Worm (Caenorhabditis elegans) whole organism, L4 larva: ENCODE results near the gene rif-1.1.

Experiments used
- F26F4.8 ChIP-seq: fragments of 200-800 bp; sonication (Bioruptor generic); conservative IDR thresholded peaks from 2 replicates; pipeline ENCODE4 v1.3.6; 2022; ENCODE audit warnings: missing genetic modification characterization, missing compliant biosample characterization
- F44E2.7 ChIP-seq: fragments of 200-800 bp; sonication (Bioruptor generic); IDR thresholded peaks from 2 replicates; pipeline ENCODE4 v2.1.2; 2022; ENCODE audit warnings: missing genetic modification characterization, missing compliant biosample characterization
- F49E8.2 ChIP-seq: sonication (generic microtip); optimal IDR thresholded peaks from 2 replicates; lab custom pipeline; 2016; ENCODE audit warnings: missing compliant biosample characterization, mild to moderate bottlenecking, missing genetic modification characterization, borderline replicate concordance
- T20F7.1 ChIP-seq: fragments of 200-800 bp; sonication (Bioruptor generic); optimal IDR thresholded peaks from 2 replicates; lab custom pipeline; 2018; ENCODE audit warnings: mild to moderate bottlenecking, missing genetic modification characterization, missing compliant biosample characterization
- T26A8.4 ChIP-seq: fragments of 200-800 bp; sonication (Bioruptor generic); IDR thresholded peaks from 2 replicates; pipeline ENCODE4 v1.3.6; 2022; ENCODE audit warnings: missing genetic modification characterization, missing compliant biosample characterization
- Y105C5A.15 ChIP-seq: fragments of 200-800 bp; sonication (Bioruptor generic); IDR thresholded peaks from 2 replicates; pipeline ENCODE4 v1.3.6; 2022; ENCODE audit warnings: missing genetic modification characterization, missing compliant biosample characterization
- Y48G9A.11 ChIP-seq: fragments of 200-800 bp; sonication (Bioruptor generic); IDR thresholded peaks from 2 replicates; pipeline ENCODE4 v1.3.6; 2022; ENCODE audit warnings: missing genetic modification reagents, missing genetic modification characterization, missing compliant biosample characterization
- Y5F2A.4 ChIP-seq: fragments of 200-800 bp; sonication (Bioruptor generic); optimal IDR thresholded peaks from 2 replicates; lab custom pipeline; 2018; ENCODE audit warnings: mild to moderate bottlenecking, missing genetic modification characterization, missing compliant biosample characterization
- ZK337.2 ChIP-seq: fragments of 200-800 bp; sonication (Bioruptor generic); IDR thresholded peaks from 2 replicates; pipeline ENCODE4 v1.3.6; 2022; ENCODE audit warnings: missing genetic modification reagents, missing genetic modification characterization, missing compliant biosample characterization
- aha-1 ChIP-seq: fragments of 150-350 bp; peaks from one replicate; lab custom pipeline; 2014; ENCODE audit warnings: missing biosample characterization, missing genetic modification characterization
- attf-4 ChIP-seq: sonication (generic microtip); optimal IDR thresholded peaks from 3 replicates; lab custom pipeline; 2017; ENCODE audit warnings: missing biosample characterization, missing genetic modification characterization
- ceh-28 ChIP-seq: fragments of 150-350 bp; optimal IDR thresholded peaks from 2 replicates; lab custom pipeline; 2014; ENCODE audit warnings: missing biosample characterization, missing genetic modification reagents, missing genetic modification characterization
- ceh-62 ChIP-seq: sonication (generic microtip); optimal IDR thresholded peaks from 2 replicates; lab custom pipeline; 2017; ENCODE audit warnings: missing biosample characterization, missing genetic modification characterization
- ces-1 ChIP-seq: fragments of 150-350 bp; sonication (generic microtip); optimal IDR thresholded peaks from 4 replicates; lab custom pipeline; 2014; ENCODE audit warnings: missing biosample characterization, missing genetic modification reagents, missing genetic modification characterization
- cey-2 ChIP-seq: sonication (generic microtip); optimal IDR thresholded peaks from 3 replicates; lab custom pipeline; 2017; ENCODE audit warnings: missing genetic modification characterization, mild to moderate bottlenecking, missing compliant biosample characterization, antibody characterized with exemption, borderline replicate concordance; ENCODE audit not compliant: insufficient read depth
- ctbp-1 ChIP-seq: fragments of 200-800 bp; sonication (Bioruptor generic); IDR thresholded peaks from 2 replicates; pipeline ENCODE4 v1.3.6; 2022; ENCODE audit warnings: missing genetic modification reagents, missing genetic modification characterization, missing compliant biosample characterization
- daf-16 ChIP-seq, 3 experiments: sonication (generic microtip); optimal IDR thresholded peaks; 2 replicates each; lab custom pipeline; 2016 to 2017; ENCODE audit warnings: missing genetic modification characterization in 3 of 3, missing genetic modification reagents in 3 of 3, mild to moderate bottlenecking in 2 of 3, missing compliant biosample characterization in 2 of 3, missing biosample characterization in 1 of 3, moderate library complexity in 1 of 3
- dmd-6 ChIP-seq: fragments of 200-800 bp; sonication (Bioruptor generic); IDR thresholded peaks from 2 replicates; pipeline ENCODE4 v1.3.6; 2022; ENCODE audit warnings: missing genetic modification reagents, missing genetic modification characterization, missing compliant biosample characterization
- dve-1 ChIP-seq: sonication (generic microtip); optimal IDR thresholded peaks from 2 replicates; lab custom pipeline; 2017; ENCODE audit warnings: antibody characterized with exemption, mild to moderate bottlenecking, missing genetic modification characterization, missing compliant biosample characterization; ENCODE audit not compliant: insufficient read depth
- egl-43 ChIP-seq: fragments of 200-800 bp; sonication (Bioruptor generic); IDR thresholded peaks from 2 replicates; pipeline ENCODE4 v1.3.6; 2022; ENCODE audit warnings: missing genetic modification reagents, missing genetic modification characterization, missing compliant biosample characterization
- hlh-30 ChIP-seq: sonication (generic microtip); optimal IDR thresholded peaks from 2 replicates; lab custom pipeline; 2017; ENCODE audit warnings: antibody characterized with exemption, mild to moderate bottlenecking, missing genetic modification characterization, missing compliant biosample characterization; ENCODE audit not compliant: insufficient read depth
- hmg-1.1 ChIP-seq: fragments of 200-800 bp; sonication (Bioruptor generic); IDR thresholded peaks from 2 replicates; pipeline ENCODE4 v1.3.6; 2022; ENCODE audit warnings: missing genetic modification reagents, missing genetic modification characterization, missing compliant biosample characterization
- jun-1 ChIP-seq: fragments of 150-350 bp; optimal IDR thresholded peaks from 2 replicates; lab custom pipeline; 2014; ENCODE audit warnings: missing biosample characterization, missing genetic modification reagents, missing genetic modification characterization
- lin-1 ChIP-seq: fragments of 200-800 bp; sonication (Bioruptor generic); IDR thresholded peaks from 2 replicates; pipeline ENCODE4 v1.3.6; 2022; ENCODE audit warnings: missing genetic modification reagents, missing genetic modification characterization, missing compliant biosample characterization
- lin-29 ChIP-seq: fragments of 200-800 bp; sonication (Bioruptor generic); IDR thresholded peaks from 2 replicates; pipeline ENCODE4 v1.3.6; 2022; ENCODE audit warnings: missing genetic modification reagents, missing genetic modification characterization, missing compliant biosample characterization
- lin-38 ChIP-seq: fragments of 200-800 bp; sonication (Bioruptor generic); IDR thresholded peaks from 2 replicates; pipeline ENCODE4 v1.3.6; 2022; ENCODE audit warnings: missing genetic modification reagents, missing genetic modification characterization, missing compliant biosample characterization
- lin-39 ChIP-seq: fragments of 150-350 bp; optimal IDR thresholded peaks from 2 replicates; lab custom pipeline; 2014; ENCODE audit warnings: missing biosample characterization, missing genetic modification reagents, missing genetic modification characterization
- mdl-1 ChIP-seq, 2 experiments: fragments of 150-350 bp in 1 of 2; sonication (generic microtip) in 1 of 2; optimal IDR thresholded peaks; 2 replicates each; lab custom pipeline; 2014 to 2017; ENCODE audit warnings: missing biosample characterization in 2 of 2, missing genetic modification characterization in 2 of 2
- mxl-2 ChIP-seq: fragments of 200-800 bp; sonication (Bioruptor generic); conservative IDR thresholded peaks from 2 replicates; pipeline ENCODE4 v1.3.6; 2022; ENCODE audit warnings: missing genetic modification reagents, missing genetic modification characterization, missing compliant biosample characterization
- nhr-10 ChIP-seq: fragments of 150-350 bp; optimal IDR thresholded peaks from 2 replicates; lab custom pipeline; 2014; ENCODE audit warnings: missing biosample characterization, missing genetic modification characterization
- nhr-28 ChIP-seq: fragments of 150-350 bp; optimal IDR thresholded peaks from 2 replicates; lab custom pipeline; 2014; ENCODE audit warnings: missing biosample characterization, missing genetic modification characterization
- nhr-41 ChIP-seq: fragments of 200-800 bp; sonication (Bioruptor generic); IDR thresholded peaks from 2 replicates; pipeline ENCODE4 v1.3.6; 2022; ENCODE audit warnings: missing genetic modification reagents, missing genetic modification characterization, missing compliant biosample characterization
- nhr-42 ChIP-seq: fragments of 200-800 bp; sonication (Bioruptor generic); IDR thresholded peaks from 2 replicates; pipeline ENCODE4 v1.3.6; 2022; ENCODE audit warnings: missing genetic modification characterization, missing compliant biosample characterization
- pha-4 ChIP-seq, 2 experiments: fragments of 150-350 bp in 1 of 2; fragments of 200-800 bp in 1 of 2; sonication (Bioruptor generic) in 1 of 2; IDR thresholded peaks in 1 of 2; optimal IDR thresholded peaks in 1 of 2; 2 replicates each; pipeline versions ENCODE4 v1.3.6 to Lab custom; 2014 to 2022; ENCODE audit warnings: missing genetic modification characterization in 2 of 2, missing genetic modification reagents in 2 of 2, missing biosample characterization in 1 of 2, missing compliant biosample characterization in 1 of 2
- rbr-2 ChIP-seq: sonication (generic microtip); optimal IDR thresholded peaks from 2 replicates; lab custom pipeline; 2016; ENCODE audit warnings: missing genotype, missing genetic modification characterization, missing compliant biosample characterization
- sdz-12 ChIP-seq: fragments of 200-800 bp; sonication (Bioruptor generic); optimal IDR thresholded peaks from 2 replicates; lab custom pipeline; 2018; ENCODE audit warnings: mild to moderate bottlenecking, missing genetic modification characterization, missing compliant biosample characterization
- skn-1 ChIP-seq: fragments of 150-350 bp; optimal IDR thresholded peaks from 2 replicates; lab custom pipeline; 2014; ENCODE audit warnings: missing biosample characterization, missing genetic modification characterization
- snpc-1.2 ChIP-seq: fragments of 200-800 bp; sonication (Bioruptor generic); IDR thresholded peaks from 2 replicates; pipeline ENCODE4 v1.3.6; 2022; ENCODE audit warnings: missing genetic modification reagents, missing genetic modification characterization, missing compliant biosample characterization
- snpc-4 ChIP-seq: fragments of 150-350 bp; optimal IDR thresholded peaks from 2 replicates; lab custom pipeline; 2014; ENCODE audit warnings: missing biosample characterization, missing genetic modification characterization
- unc-39 ChIP-seq: sonication (generic microtip); optimal IDR thresholded peaks from 2 replicates; lab custom pipeline; 2017; ENCODE audit warnings: missing biosample characterization, missing genetic modification characterization
- vab-7 ChIP-seq: fragments of 200-800 bp; sonication (Bioruptor generic); IDR thresholded peaks from 2 replicates; pipeline ENCODE4 v1.3.6; 2022; ENCODE audit warnings: missing genetic modification reagents, missing genetic modification characterization, missing compliant biosample characterization
- zag-1 ChIP-seq: fragments of 150-350 bp; optimal IDR thresholded peaks from 2 replicates; lab custom pipeline; 2014; ENCODE audit warnings: missing biosample characterization, missing genetic modification characterization
- zfp-3 ChIP-seq: fragments of 200-800 bp; sonication (Bioruptor generic); conservative IDR thresholded peaks from 2 replicates; pipeline ENCODE4 v1.3.6; 2022; ENCODE audit warnings: missing genetic modification reagents, missing genetic modification characterization, missing compliant biosample characterization
- zip-2 ChIP-seq: fragments of 150-350 bp; optimal IDR thresholded peaks from 2 replicates; lab custom pipeline; 2014; ENCODE audit warnings: missing biosample characterization, missing genetic modification characterization
- ztf-7 ChIP-seq: fragments of 150-350 bp; optimal IDR thresholded peaks from 2 replicates; lab custom pipeline; 2014; ENCODE audit warnings: missing biosample characterization, missing genetic modification characterization

The rif-1.1 gene

DNA sequence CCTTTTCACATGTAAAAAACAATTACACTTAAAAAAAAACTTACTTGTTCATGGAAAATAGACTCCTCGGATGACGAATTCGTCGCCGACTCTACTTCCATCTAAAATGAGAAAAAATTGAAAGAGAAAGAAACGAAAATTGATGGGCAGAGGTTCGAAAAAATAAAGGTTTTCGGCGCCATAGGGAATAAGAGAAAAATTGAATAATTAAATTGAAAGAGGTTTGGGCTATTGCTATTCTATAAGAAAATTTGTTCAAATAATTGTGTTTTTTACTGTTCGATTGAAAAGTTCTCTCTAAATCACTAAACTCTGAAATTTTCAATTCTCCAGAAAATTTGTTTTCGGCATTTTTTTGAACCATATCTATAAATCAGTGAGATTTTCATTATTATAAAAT lies 22.2 kb upstream of the rif-1.1 start, which contains the start of gene rabr-2:
TSS of gene rabr-2 (minus strand) at position 101 of the 400 bp plus-strand sequence.
- TF ChIP-seq rbr-2 (tag; lab: Kevin White, UChicago) (no peak), zip-2 (tag; lab: Kevin White, UChicago) (no peak), unc-39 (no peak), snpc-1.2 (GFP tag; lab: Robert Waterston, UW) (no peak), sdz-12 (GFP tag; lab: Kevin White, UChicago) (no peak), lin-1 (GFP tag; lab: Robert Waterston, UW) (no peak), hlh-30 (tag; lab: Kevin White, UChicago) (no peak), nhr-10 (tag; lab: Kevin White, UChicago) (no peak), dmd-6 (GFP tag; lab: Robert Waterston, UW) (no peak)

DNA sequence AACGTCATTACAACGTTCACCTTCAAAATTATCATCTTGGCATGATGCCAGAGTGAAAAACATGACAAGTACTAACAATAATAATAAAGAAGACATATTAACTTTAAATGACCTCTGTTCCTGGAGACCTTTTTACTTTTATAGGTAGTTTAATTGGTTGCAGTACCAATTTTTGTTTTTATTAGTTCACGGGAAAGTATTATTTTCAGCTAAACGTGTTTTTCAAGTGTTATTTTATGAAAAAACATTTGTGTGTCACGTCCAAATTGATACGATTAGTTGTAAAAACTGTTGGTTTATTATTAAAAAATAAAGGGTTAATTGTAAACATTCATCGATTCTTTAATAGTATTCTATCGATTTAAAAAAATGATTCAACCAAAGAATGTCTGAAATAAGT lies 14.7 kb upstream of the rif-1.1 start, which contains the start of gene grl-24:
TSS of gene grl-24 (minus strand) at position 101 of the 400 bp plus-strand sequence.
- TF ChIP-seq ceh-62 (tag; lab: Kevin White, UChicago), result no peak
- no peak for TF ChIP-seq zag-1 (tag; lab: Kevin White, UChicago)
- TF ChIP-seq ces-1, result no peak
- no peak for TF ChIP-seq zfp-3 (GFP tag; lab: Robert Waterston, UW)
- TF ChIP-seq aha-1 (tag; lab: Kevin White, UChicago), result peak; percentile 82

- TF ChIP-seq vab-7 (GFP tag; lab: Robert Waterston, UW) (no peak), Y5F2A.4 (GFP tag; lab: Kevin White, UChicago) (no peak)
- TF ChIP-seq, all 104 proteins: peak for 0
Measured at ce11 chrIV:17475242-17475641, 14.2 kb upstream of the rif-1.1 start, which contains the start of gene F11E6.9. Gene F11E6.9 (minus strand): TSS chrIV:17475342.

DNA sequence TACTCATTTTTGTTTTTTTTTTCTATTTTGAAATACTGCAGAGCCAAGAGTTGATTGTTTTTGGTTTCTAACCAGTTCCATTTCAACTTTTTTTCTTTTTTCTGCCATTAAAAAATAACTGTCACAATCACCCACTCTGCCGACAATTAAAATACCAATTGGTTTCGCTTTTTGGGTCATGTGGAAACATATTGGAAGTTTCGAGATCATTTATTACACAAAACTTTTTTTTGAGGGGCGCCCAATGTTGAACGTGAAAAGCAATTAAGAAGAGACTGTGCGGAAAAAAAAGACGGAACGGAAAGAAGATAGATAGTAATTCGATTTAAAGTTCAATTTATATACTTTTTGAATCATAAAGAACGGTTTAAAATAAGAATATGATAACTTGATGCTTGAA lies 13.0 kb upstream of the rif-1.1 start:
- no peak for TF ChIP-seq Y48G9A.11 (GFP tag; lab: Robert Waterston, UW)
- no peak for TF ChIP-seq F49E8.2 (tag; lab: Kevin White, UChicago)
- TF ChIP-seq ctbp-1, result peak; percentile 34; the same call in 1 of the 2 replicates
- no peak for TF ChIP-seq ceh-28 (tag; lab: Kevin White, UChicago)
- TF ChIP-seq jun-1 (tag; lab: Kevin White, UChicago), result no peak
- no peak for TF ChIP-seq attf-4 (tag; lab: Kevin White, UChicago)
- no peak for TF ChIP-seq snpc-4
- TF ChIP-seq dve-1 (tag; lab: Kevin White, UChicago), result peak; percentile 42
- TF ChIP-seq F44E2.7 (GFP tag; lab: Robert Waterston, UW), result no peak
- no peak for TF ChIP-seq skn-1
- no peak for TF ChIP-seq ZK337.2 (GFP tag; lab: Robert Waterston, UW)
- TF ChIP-seq lin-39 (tag; lab: Kevin White, UChicago), result no peak
- no peak for TF ChIP-seq ztf-7 (tag; lab: Kevin White, UChicago)
- TF ChIP-seq hmg-1.1 (GFP tag; lab: Robert Waterston, UW), result 0 out of 2 replicates have a peak, but pooled peaks have one; percentile 14
- no peak for TF ChIP-seq mdl-1 (tag; optimal IDR thresholded peaks at IDR 0.05; lab: Kevin White, UChicago)
- TF ChIP-seq daf-16 (GFP tag; optimal IDR thresholded peaks at IDR 0.05; lab: Kevin White, UChicago), result no peak
- no peak for TF ChIP-seq daf-16 (tag; optimal IDR thresholded peaks at IDR 0.05; lab: Kevin White, UChicago)
- TF ChIP-seq pha-4 (GFP tag; IDR thresholded peaks at IDR 0.05; lab: Robert Waterston, UW), result no peak
- TF ChIP-seq pha-4 (tag; optimal IDR thresholded peaks at IDR 0.05; lab: Kevin White, UChicago), result no peak
- TF ChIP-seq Y105C5A.15 (GFP tag; lab: Robert Waterston, UW), result no peak
- no peak for TF ChIP-seq F26F4.8 (GFP tag; lab: Robert Waterston, UW)
- TF ChIP-seq egl-43 (GFP tag; lab: Robert Waterston, UW), result no peak
- no peak for TF ChIP-seq lin-29 (GFP tag; lab: Robert Waterston, UW)
- TF ChIP-seq nhr-41 (GFP tag; lab: Robert Waterston, UW), result no peak
- no peak for TF ChIP-seq lin-38 (GFP tag; lab: Robert Waterston, UW)
- no peak for TF ChIP-seq nhr-42 (GFP tag; lab: Robert Waterston, UW)
- TF ChIP-seq nhr-28, result peak; percentile 1
- no peak for TF ChIP-seq ces-1
- no peak for TF ChIP-seq T26A8.4 (GFP tag; lab: Robert Waterston, UW)
- peak; percentile 40 for TF ChIP-seq hlh-30 (tag; lab: Kevin White, UChicago)
- TF ChIP-seq mxl-2 (GFP tag; lab: Robert Waterston, UW), result no peak
- no peak for TF ChIP-seq T20F7.1 (GFP tag; lab: Kevin White, UChicago)
- peak; percentile 56 for TF ChIP-seq cey-2 (tag; lab: Kevin White, UChicago)
